Worm (Caenorhabditis elegans) whole organism, L4 larva: ENCODE measurements around the gene F11D11.22.

ENCODE experiments used
- D1046.2 ChIP-seq: fragments of 200-800 bp; sonication (Bioruptor generic); IDR thresholded peaks from 2 replicates; pipeline ENCODE4 v1.3.6; 2022; ENCODE audit warnings: missing genetic modification characterization, missing compliant biosample characterization
- F37D6.2 ChIP-seq: sonication (generic microtip); optimal IDR thresholded peaks from 2 replicates; lab custom pipeline; 2016; ENCODE audit warnings: mild to moderate bottlenecking, missing genetic modification characterization, missing compliant biosample characterization
- R02D3.7 ChIP-seq: fragments of 150-350 bp; sonication (generic microtip); optimal IDR thresholded peaks from 3 replicates; lab custom pipeline; 2014; ENCODE audit warnings: missing biosample characterization, missing genetic modification characterization
- aha-1 ChIP-seq: fragments of 150-350 bp; peaks from one replicate; lab custom pipeline; 2014; ENCODE audit warnings: missing biosample characterization, missing genetic modification characterization
- arid-1 ChIP-seq: fragments of 200-800 bp; sonication (Bioruptor generic); conservative IDR thresholded peaks from 2 replicates; pipeline ENCODE4 v1.3.6; 2022; ENCODE audit warnings: missing genetic modification reagents, missing genetic modification characterization, missing compliant biosample characterization
- attf-4 ChIP-seq: sonication (generic microtip); optimal IDR thresholded peaks from 3 replicates; lab custom pipeline; 2017; ENCODE audit warnings: missing biosample characterization, missing genetic modification characterization
- ceh-28 ChIP-seq: fragments of 150-350 bp; optimal IDR thresholded peaks from 2 replicates; lab custom pipeline; 2014; ENCODE audit warnings: missing biosample characterization, missing genetic modification reagents, missing genetic modification characterization
- ceh-44 ChIP-seq: fragments of 200-800 bp; sonication (Bioruptor generic); IDR thresholded peaks from 2 replicates; pipeline ENCODE4 v1.3.6; 2022; ENCODE audit warnings: missing genetic modification reagents, missing genetic modification characterization, missing compliant biosample characterization
- ceh-62 ChIP-seq: sonication (generic microtip); optimal IDR thresholded peaks from 2 replicates; lab custom pipeline; 2017; ENCODE audit warnings: missing biosample characterization, missing genetic modification characterization
- ctbp-1 ChIP-seq: fragments of 200-800 bp; sonication (Bioruptor generic); IDR thresholded peaks from 2 replicates; pipeline ENCODE4 v1.3.6; 2022; ENCODE audit warnings: missing genetic modification reagents, missing genetic modification characterization, missing compliant biosample characterization
- daf-16 ChIP-seq, 3 experiments: sonication (generic microtip); optimal IDR thresholded peaks; 2 replicates each; lab custom pipeline; 2016 to 2017; ENCODE audit warnings: missing genetic modification characterization in 3 of 3, missing genetic modification reagents in 3 of 3, mild to moderate bottlenecking in 2 of 3, missing compliant biosample characterization in 2 of 3, missing biosample characterization in 1 of 3, moderate library complexity in 1 of 3
- dpl-1 ChIP-seq: fragments of 150-350 bp; optimal IDR thresholded peaks from 2 replicates; lab custom pipeline; 2014; ENCODE audit warnings: missing biosample characterization, missing genetic modification reagents, missing genetic modification characterization
- duxl-1 ChIP-seq: sonication (generic microtip); optimal IDR thresholded peaks from 2 replicates; lab custom pipeline; 2016; ENCODE audit warnings: mild to moderate bottlenecking, missing genetic modification characterization, moderate library complexity, missing compliant biosample characterization; ENCODE audit not compliant: poor library complexity
- dve-1 ChIP-seq: sonication (generic microtip); optimal IDR thresholded peaks from 2 replicates; lab custom pipeline; 2017; ENCODE audit warnings: antibody characterized with exemption, mild to moderate bottlenecking, missing genetic modification characterization, missing compliant biosample characterization; ENCODE audit not compliant: insufficient read depth
- egl-27 ChIP-seq: sonication (generic microtip); optimal IDR thresholded peaks from 3 replicates; lab custom pipeline; 2017; ENCODE audit warnings: missing biosample characterization, missing genetic modification reagents, missing genetic modification characterization
- fkh-10 ChIP-seq: fragments of 150-350 bp; optimal IDR thresholded peaks from 2 replicates; lab custom pipeline; 2014; ENCODE audit warnings: missing biosample characterization, missing genetic modification reagents, missing genetic modification characterization
- fos-1 ChIP-seq: fragments of 150-350 bp; optimal IDR thresholded peaks from 2 replicates; lab custom pipeline; 2014; ENCODE audit warnings: missing biosample characterization, missing genetic modification characterization
- hif-1 ChIP-seq, 2 experiments: sonication (generic microtip); optimal IDR thresholded peaks; 2 replicates each; lab custom pipeline; 2016 to 2017; ENCODE audit warnings: missing compliant biosample characterization in 2 of 2, missing genetic modification characterization in 2 of 2, missing genetic modification reagents in 2 of 2, missing genotype in 2 of 2, mild to moderate bottlenecking in 1 of 2
- hlh-11 ChIP-seq: fragments of 200-800 bp; sonication (Bioruptor generic); optimal IDR thresholded peaks from 2 replicates; lab custom pipeline; 2018; ENCODE audit warnings: mild to moderate bottlenecking, missing genetic modification characterization, missing compliant biosample characterization
- hlh-30 ChIP-seq: sonication (generic microtip); optimal IDR thresholded peaks from 2 replicates; lab custom pipeline; 2017; ENCODE audit warnings: antibody characterized with exemption, mild to moderate bottlenecking, missing genetic modification characterization, missing compliant biosample characterization; ENCODE audit not compliant: insufficient read depth
- hmg-1.1 ChIP-seq: fragments of 200-800 bp; sonication (Bioruptor generic); IDR thresholded peaks from 2 replicates; pipeline ENCODE4 v1.3.6; 2022; ENCODE audit warnings: missing genetic modification reagents, missing genetic modification characterization, missing compliant biosample characterization
- jun-1 ChIP-seq: fragments of 150-350 bp; optimal IDR thresholded peaks from 2 replicates; lab custom pipeline; 2014; ENCODE audit warnings: missing biosample characterization, missing genetic modification reagents, missing genetic modification characterization
- lin-13 ChIP-seq: fragments of 150-350 bp; optimal IDR thresholded peaks from 2 replicates; lab custom pipeline; 2014; ENCODE audit warnings: missing biosample characterization, missing genetic modification reagents, missing genetic modification characterization
- lsy-2 ChIP-seq, 2 experiments: fragments of 150-350 bp in 1 of 2; sonication (generic microtip) in 1 of 2; optimal IDR thresholded peaks; 2 replicates each; lab custom pipeline; 2014 to 2017; ENCODE audit warnings: missing biosample characterization in 2 of 2, missing genetic modification characterization in 2 of 2
- mdl-1 ChIP-seq, 2 experiments: fragments of 150-350 bp in 1 of 2; sonication (generic microtip) in 1 of 2; optimal IDR thresholded peaks; 2 replicates each; lab custom pipeline; 2014 to 2017; ENCODE audit warnings: missing biosample characterization in 2 of 2, missing genetic modification characterization in 2 of 2
- mdt-29 ChIP-seq: fragments of 200-800 bp; sonication (Bioruptor generic); IDR thresholded peaks from 2 replicates; pipeline ENCODE4 v1.3.6; 2022; ENCODE audit warnings: missing genetic modification reagents, missing genetic modification characterization, missing compliant biosample characterization
- mep-1 ChIP-seq: fragments of 150-350 bp; sonication (generic microtip); optimal IDR thresholded peaks from 3 replicates; lab custom pipeline; 2014; ENCODE audit warnings: missing biosample characterization, missing genetic modification characterization
- mxl-3 ChIP-seq: fragments of 200-800 bp; sonication (Bioruptor generic); optimal IDR thresholded peaks from 2 replicates; lab custom pipeline; 2018; ENCODE audit warnings: mild to moderate bottlenecking, missing genetic modification characterization, missing compliant biosample characterization
- nhr-102 ChIP-seq: sonication (generic microtip); optimal IDR thresholded peaks from 2 replicates; lab custom pipeline; 2016; ENCODE audit warnings: mild to moderate bottlenecking, missing genetic modification characterization, moderate library complexity, missing compliant biosample characterization
- nhr-11 ChIP-seq: fragments of 150-350 bp; optimal IDR thresholded peaks from 2 replicates; lab custom pipeline; 2014; ENCODE audit warnings: missing biosample characterization, missing genetic modification characterization
- nhr-28 ChIP-seq: fragments of 150-350 bp; optimal IDR thresholded peaks from 2 replicates; lab custom pipeline; 2014; ENCODE audit warnings: missing biosample characterization, missing genetic modification characterization
- nhr-42 ChIP-seq: fragments of 200-800 bp; sonication (Bioruptor generic); IDR thresholded peaks from 2 replicates; pipeline ENCODE4 v1.3.6; 2022; ENCODE audit warnings: missing genetic modification characterization, missing compliant biosample characterization
- nhr-6 ChIP-seq: fragments of 150-350 bp; optimal IDR thresholded peaks from 2 replicates; lab custom pipeline; 2014; ENCODE audit warnings: missing biosample characterization, missing genetic modification characterization
- nhr-77 ChIP-seq: fragments of 150-350 bp; optimal IDR thresholded peaks from 2 replicates; lab custom pipeline; 2014; ENCODE audit warnings: missing biosample characterization, missing genetic modification characterization
- pha-4 ChIP-seq, 2 experiments: fragments of 150-350 bp in 1 of 2; fragments of 200-800 bp in 1 of 2; sonication (Bioruptor generic) in 1 of 2; IDR thresholded peaks in 1 of 2; optimal IDR thresholded peaks in 1 of 2; 2 replicates each; pipeline versions ENCODE4 v1.3.6 to Lab custom; 2014 to 2022; ENCODE audit warnings: missing genetic modification characterization in 2 of 2, missing genetic modification reagents in 2 of 2, missing biosample characterization in 1 of 2, missing compliant biosample characterization in 1 of 2
- rbr-2 ChIP-seq: sonication (generic microtip); optimal IDR thresholded peaks from 2 replicates; lab custom pipeline; 2016; ENCODE audit warnings: missing genotype, missing genetic modification characterization, missing compliant biosample characterization
- sdz-12 ChIP-seq: fragments of 200-800 bp; sonication (Bioruptor generic); optimal IDR thresholded peaks from 2 replicates; lab custom pipeline; 2018; ENCODE audit warnings: mild to moderate bottlenecking, missing genetic modification characterization, missing compliant biosample characterization
- set-16 ChIP-seq: fragments of 200-800 bp; sonication (Bioruptor generic); IDR thresholded peaks from 2 replicates; pipeline ENCODE4 v1.3.6; 2022; ENCODE audit warnings: missing genetic modification reagents, missing genetic modification characterization, missing compliant biosample characterization
- snpc-4 ChIP-seq: fragments of 150-350 bp; optimal IDR thresholded peaks from 2 replicates; lab custom pipeline; 2014; ENCODE audit warnings: missing biosample characterization, missing genetic modification characterization
- spr-3 ChIP-seq: fragments of 200-800 bp; sonication (Bioruptor generic); optimal IDR thresholded peaks from 2 replicates; lab custom pipeline; 2018; ENCODE audit warnings: mild to moderate bottlenecking, missing genetic modification characterization, missing compliant biosample characterization
- unc-62 ChIP-seq, 3 experiments: fragments of 150-350 bp in 1 of 3; sonication (generic microtip); optimal IDR thresholded peaks in 2 of 3; peaks in 1 of 3; 1 replicate in 1 of 3; 2 replicates in 2 of 3; lab custom pipeline; 2014 to 2017; ENCODE audit warnings: missing biosample characterization in 3 of 3, missing genetic modification characterization in 3 of 3, missing genetic modification reagents in 3 of 3, missing genotype in 1 of 3
- zag-1 ChIP-seq: fragments of 150-350 bp; optimal IDR thresholded peaks from 2 replicates; lab custom pipeline; 2014; ENCODE audit warnings: missing biosample characterization, missing genetic modification characterization
- zip-11 ChIP-seq: fragments of 200-800 bp; sonication (Bioruptor generic); IDR thresholded peaks from 2 replicates; pipeline ENCODE4 v1.3.6; 2022; ENCODE audit warnings: missing genetic modification characterization, missing compliant biosample characterization
- ztf-7 ChIP-seq: fragments of 150-350 bp; optimal IDR thresholded peaks from 2 replicates; lab custom pipeline; 2014; ENCODE audit warnings: missing biosample characterization, missing genetic modification characterization

F11D11.22 gene

ce11 chrV:18723604-18724003 is 38.5 kb upstream of the F11D11.22 start:
- TF ChIP-seq nhr-42 (GFP tag; lab: Robert Waterston, UW) (no peak), nhr-77 (tag; lab: Kevin White, UChicago) (peak; percentile 72), hmg-1.1 (peak; percentile 57), duxl-1 (tag; lab: Kevin White, UChicago) (peak; percentile 99), fos-1 (tag; lab: Kevin White, UChicago) (no peak), lin-13 (peak; percentile 64), mep-1 (peak; percentile 82), ceh-62 (no peak), nhr-6 (tag; lab: Kevin White, UChicago) (peak; percentile 95), rbr-2 (tag; lab: Kevin White, UChicago) (peak; percentile 86), sdz-12 (no peak), F37D6.2 (tag; lab: Kevin White, UChicago) (peak; percentile 82), zip-11 (GFP tag; lab: Robert Waterston, UW) (no peak), egl-27 (tag; lab: Kevin White, UChicago) (no peak), hlh-30 (peak; percentile 80), dpl-1 (GFP tag; lab: Kevin White, UChicago) (peak; percentile 65), pha-4 (GFP tag; IDR thresholded peaks at IDR 0.05; lab: Robert Waterston, UW) (no peak), pha-4 (tag; optimal IDR thresholded peaks at IDR 0.05; lab: Kevin White, UChicago) (peak; percentile 79), zag-1 (tag; lab: Kevin White, UChicago) (no peak), ceh-44 (no peak), hlh-11 (tag; lab: Kevin White, UChicago) (no peak), snpc-4 (peak; percentile 47), daf-16 (GFP tag; optimal IDR thresholded peaks at IDR 0.05; lab: Kevin White, UChicago) (no peak), daf-16 (tag; optimal IDR thresholded peaks at IDR 0.05; lab: Kevin White, UChicago) (peak; percentile 89), unc-62 (GFP tag; optimal IDR thresholded peaks at IDR 0.05 in 1 of 2; lab: Kevin White, UChicago) (no peak), unc-62 (tag; optimal IDR thresholded peaks at IDR 0.05; lab: Kevin White, UChicago) (no peak), ctbp-1 (GFP tag; lab: Robert Waterston, UW) (no peak), attf-4 (tag; lab: Kevin White, UChicago) (peak; percentile 24), dve-1 (tag; lab: Kevin White, UChicago) (peak; percentile 96), nhr-11 (peak; percentile 54), nhr-102 (tag; lab: Kevin White, UChicago) (no peak), nhr-28 (tag; lab: Kevin White, UChicago) (peak; percentile 69), jun-1 (tag; lab: Kevin White, UChicago) (peak; percentile 28), ceh-28 (tag; lab: Kevin White, UChicago) (peak; percentile 81), lsy-2 (tag; optimal IDR thresholded peaks at IDR 0.05; lab: Kevin White, UChicago) (peak; percentile 57 to 87), R02D3.7 (no peak), ztf-7 (tag; lab: Kevin White, UChicago) (no peak), hif-1 (tag; optimal IDR thresholded peaks at IDR 0.05; lab: Kevin White, UChicago) (peak in 1 of 2 experiments; percentile 19), mdt-29 (GFP tag; lab: Robert Waterston, UW) (no peak), mxl-3 (no peak), aha-1 (tag; lab: Kevin White, UChicago) (peak; percentile 97), spr-3 (GFP tag; lab: Kevin White, UChicago) (no peak), D1046.2 (GFP tag; lab: Robert Waterston, UW) (no peak), mdl-1 (tag; optimal IDR thresholded peaks at IDR 0.05; lab: Kevin White, UChicago) (peak; percentile 30 to 36), set-16 (GFP tag; lab: Robert Waterston, UW) (no peak), fkh-10 (GFP tag; lab: Kevin White, UChicago) (peak; percentile 33), arid-1 (no peak)
